Fruit fly (Drosophila melanogaster): ENCODE data around the gene Aos1.
A peak's percentile ranks its signal among the peaks of the same experiment; 100 is the strongest.

Aos1 gene

DNA sequence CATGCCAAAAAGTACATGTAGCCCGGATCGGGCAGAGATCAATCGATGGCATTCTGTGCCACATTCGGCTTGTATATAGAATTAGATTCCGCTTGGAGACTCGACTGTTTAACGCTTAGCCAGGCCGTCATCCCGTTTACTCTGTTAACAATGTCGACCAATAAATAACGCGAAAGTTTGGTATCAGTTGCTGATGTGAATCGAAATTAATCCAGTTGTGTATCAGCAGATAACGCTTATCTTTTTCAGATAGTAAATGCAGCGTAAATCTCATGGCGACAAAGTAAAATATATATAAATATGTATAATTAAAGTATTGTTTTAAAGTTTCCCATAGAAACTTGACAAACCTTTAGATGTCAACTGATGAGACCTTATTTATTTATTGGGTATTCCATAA lies 22.2 kb downstream of the Aos1 start:
- no peak for TF ChIP-seq CG17801 (GFP tag; optimal IDR thresholded peaks at IDR 0.05; ENCODE audit: partially characterized antibody)

DNA sequence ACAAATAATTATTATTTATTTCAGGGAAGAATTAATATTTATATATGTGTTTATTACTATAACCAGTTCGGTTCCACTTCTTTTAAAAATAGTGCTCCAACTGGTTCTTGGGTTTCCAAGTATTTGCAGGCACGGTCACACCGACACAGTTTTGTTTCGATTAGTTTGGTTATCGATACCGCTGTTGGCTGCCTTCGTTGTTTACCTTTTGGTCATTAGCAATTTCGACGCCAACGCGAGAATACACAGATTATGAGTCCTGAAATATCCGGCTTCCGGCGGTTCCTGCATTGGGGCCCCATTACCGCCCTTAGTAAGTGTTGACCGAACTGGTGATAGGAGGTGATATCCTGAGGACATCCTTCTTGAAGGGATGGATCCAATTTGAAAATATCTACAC lies 25.5 kb downstream of the Aos1 start, which contains the start of gene CG5196:
TSS of gene CG5196 (plus strand) at position 157 of the 400 bp plus-strand sequence.
- TF ChIP-seq CG17801 (GFP tag; optimal IDR thresholded peaks at IDR 0.05; ENCODE audit: partially characterized antibody), result peak; percentile 25

DNA sequence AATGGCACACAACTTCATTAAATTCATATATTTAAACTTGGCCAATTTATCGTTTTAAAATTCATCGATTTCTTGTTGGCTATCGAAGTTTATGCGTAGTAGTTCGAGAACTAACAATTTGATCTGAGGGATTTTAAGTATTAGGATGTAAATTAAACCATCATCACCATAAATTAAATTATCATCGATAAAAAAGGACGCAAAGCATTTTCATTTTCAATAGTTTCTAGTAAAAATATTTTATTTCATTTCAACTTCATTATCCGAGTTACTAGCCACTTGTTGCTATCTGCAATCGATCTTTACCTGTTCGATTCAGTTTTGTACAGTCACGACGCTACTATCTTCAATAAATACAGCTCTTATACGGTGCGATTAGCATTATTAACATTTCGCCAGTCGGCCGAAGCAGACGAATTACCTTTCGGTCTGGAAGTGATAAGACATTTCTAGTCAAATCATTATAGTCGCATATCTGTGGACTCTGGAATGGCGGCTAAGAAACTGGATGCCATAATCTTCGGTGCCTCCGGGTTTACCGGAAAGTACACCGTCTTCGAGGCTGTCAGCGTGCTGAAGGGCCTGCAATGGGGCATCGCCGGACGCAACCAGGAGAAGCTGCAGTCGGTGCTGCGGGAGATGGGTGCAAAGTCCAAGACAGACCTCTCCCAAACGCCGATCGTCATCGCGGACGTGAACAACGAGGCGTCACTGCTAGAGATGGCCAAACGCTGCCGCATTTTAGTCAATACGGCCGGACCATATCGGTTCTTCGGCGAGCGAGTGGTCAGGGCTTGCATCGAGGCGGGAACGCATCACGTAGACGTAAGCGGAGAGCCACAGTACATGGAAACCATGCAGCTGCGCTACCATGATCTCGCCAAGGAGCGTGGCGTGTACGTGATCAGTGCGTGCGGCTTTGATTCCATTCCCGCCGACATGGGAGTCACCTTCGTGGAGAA lies 27.1 kb downstream of the Aos1 start, which contains the start of gene CG5167:
TSS of gene CG5167 (plus strand) at position 298 of the 962 bp plus-strand sequence.
- TF ChIP-seq CG17801 (GFP tag; optimal IDR thresholded peaks at IDR 0.05; ENCODE audit: partially characterized antibody), result peak; percentile 75

DNA sequence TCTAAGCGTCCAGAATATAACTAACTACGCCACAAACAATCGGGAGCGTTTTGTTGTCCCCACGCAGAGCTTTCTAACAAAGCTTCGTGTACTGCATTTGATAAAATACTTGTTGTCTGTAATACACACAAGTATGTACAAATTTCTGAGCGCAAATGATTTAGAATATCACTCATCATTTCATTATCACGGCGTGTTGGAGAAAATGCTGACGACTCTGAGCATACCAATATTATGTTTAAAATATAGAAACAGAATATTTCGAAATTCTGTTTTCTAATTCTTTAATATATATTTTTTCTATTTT lies 27.7 kb downstream of the Aos1 start, which contains the start of gene Cyp9f2:
TSS of gene Cyp9f2 (minus strand) at position 101 of the 307 bp plus-strand sequence.
- TF ChIP-seq CG17801 (GFP tag; optimal IDR thresholded peaks at IDR 0.05; ENCODE audit: partially characterized antibody), result no peak

DNA sequence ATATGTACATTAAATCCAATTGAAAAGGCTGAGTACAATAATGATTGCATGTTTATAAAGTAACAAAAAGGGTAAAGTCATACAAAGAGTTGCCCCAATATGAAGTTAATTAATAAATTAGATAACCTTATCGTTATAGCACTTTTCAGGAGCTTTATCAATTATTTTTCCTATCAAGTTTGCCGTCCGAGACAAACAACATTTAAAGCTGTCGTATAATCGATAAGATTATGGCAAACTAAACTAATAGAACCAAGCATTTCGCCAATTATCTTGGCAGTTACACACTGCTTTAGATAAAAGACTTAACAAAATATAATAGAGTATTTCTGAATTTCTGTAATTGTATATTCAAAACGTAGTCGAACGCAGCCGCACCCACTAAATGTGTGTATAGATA lies 28.5 kb downstream of the Aos1 start:
- no peak for TF ChIP-seq CG17801 (GFP tag; optimal IDR thresholded peaks at IDR 0.05; ENCODE audit: partially characterized antibody)

DNA sequence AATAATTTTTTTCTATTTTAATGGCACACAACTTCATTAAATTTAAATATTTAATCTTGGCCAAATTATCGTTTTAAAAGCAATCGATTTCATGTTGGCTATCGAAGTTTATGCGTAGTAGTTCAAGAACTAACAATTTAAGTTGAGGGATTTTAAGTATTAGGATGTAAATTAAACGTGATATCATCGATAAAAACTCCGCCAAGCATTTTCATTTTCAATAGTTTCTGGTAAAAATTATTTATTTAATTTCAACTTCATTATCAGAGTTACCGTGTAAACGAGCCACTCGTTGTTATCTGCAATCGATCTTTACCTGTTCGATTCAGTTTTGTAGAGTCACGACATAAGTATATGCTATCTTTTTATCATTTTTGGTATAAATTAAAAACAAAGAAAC lies 30.7 kb downstream of the Aos1 start:
- peak; percentile 100 for TF ChIP-seq CG17801 (GFP tag; optimal IDR thresholded peaks at IDR 0.05; ENCODE audit: partially characterized antibody)

DNA sequence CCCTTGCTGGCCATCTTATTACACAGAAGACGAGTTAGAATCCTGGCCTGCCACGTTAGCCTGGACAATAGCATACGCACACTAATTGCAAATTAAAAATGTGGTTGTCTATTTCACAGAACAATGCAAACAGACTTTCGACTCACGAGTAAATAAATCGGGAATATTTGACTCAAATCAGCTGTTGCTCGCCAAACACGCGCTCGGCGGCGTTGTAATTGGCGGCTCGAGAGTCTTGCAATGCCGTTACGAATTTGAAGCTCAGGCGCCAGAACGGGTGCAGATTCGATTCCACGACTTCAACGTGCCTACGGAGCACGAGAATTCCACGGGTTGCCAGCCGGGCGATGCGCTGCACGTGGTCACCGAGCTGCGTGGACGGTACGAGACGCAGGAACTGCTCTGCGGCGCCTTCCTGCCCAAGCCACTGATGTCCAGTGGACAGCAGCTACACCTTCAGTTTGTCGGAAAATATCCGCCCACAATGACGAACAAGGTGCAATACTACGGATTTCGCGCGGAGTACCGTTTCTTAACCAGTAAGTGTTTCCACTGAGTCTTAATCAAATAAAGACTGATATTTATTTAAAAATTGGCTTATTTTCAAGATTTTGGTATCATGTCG lies 31.8 kb downstream of the Aos1 start, which contains the start of gene DNAlig3:
TSS of gene DNAlig3 (minus strand) at position 168 of the 625 bp plus-strand sequence.
- TF ChIP-seq CG17801 (GFP tag; optimal IDR thresholded peaks at IDR 0.05; ENCODE audit: partially characterized antibody), result peak; percentile 67

DNA sequence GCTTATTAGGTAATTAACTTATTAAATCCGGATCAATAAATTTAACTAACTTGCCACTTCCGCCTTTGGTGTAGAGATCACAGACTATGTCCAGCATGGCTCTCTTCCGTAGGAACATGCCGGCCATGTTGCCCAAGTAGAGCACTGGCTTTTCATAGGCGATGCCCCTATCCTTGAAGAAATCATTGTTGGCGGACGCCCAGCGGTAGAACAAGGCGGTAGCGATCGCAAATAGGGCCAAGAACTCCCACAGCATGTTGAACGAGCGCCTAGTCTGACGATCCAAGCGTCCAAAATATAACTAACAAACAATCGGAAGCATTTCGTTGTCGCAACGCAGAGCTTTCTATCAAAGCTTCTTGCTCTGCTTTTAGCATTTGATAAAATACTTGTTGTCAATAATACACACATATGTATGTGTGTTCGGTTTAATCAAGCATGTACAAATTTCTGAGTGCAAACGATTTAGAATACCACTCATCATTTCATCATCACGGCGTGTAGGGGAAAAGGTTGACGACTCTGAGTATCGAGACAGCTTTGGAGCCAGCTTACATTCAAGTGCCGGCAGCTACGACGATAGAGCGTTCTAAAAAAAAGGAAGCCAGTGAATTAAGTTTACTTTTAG lies 34.9 kb downstream of the Aos1 start, which contains the start of gene Cyp9f3:
TSS of gene Cyp9f3 (minus strand) at position 310 of the 628 bp plus-strand sequence.
- TF ChIP-seq CG17801 (GFP tag; optimal IDR thresholded peaks at IDR 0.05; ENCODE audit: partially characterized antibody), result no peak

DNA sequence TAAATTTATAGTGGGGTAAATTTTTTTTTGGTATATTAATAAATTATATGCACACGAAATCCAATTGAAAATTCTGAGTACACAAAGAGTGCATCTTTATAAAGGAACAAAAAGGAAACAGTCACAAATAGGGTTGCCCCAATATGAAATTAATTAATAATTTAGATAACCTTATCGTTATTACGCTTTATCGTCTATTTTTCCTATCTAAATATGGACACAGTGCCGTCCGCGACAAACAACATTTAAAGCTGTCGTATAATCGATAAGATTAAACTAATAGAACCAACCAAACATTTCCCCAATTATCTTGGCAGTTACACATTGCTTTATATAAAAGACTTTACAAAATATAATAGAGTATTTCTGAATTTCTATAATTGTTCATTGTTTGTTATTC lies 35.6 kb downstream of the Aos1 start:
- peak; percentile 19 for TF ChIP-seq CG17801 (GFP tag; optimal IDR thresholded peaks at IDR 0.05; ENCODE audit: partially characterized antibody)

DNA sequence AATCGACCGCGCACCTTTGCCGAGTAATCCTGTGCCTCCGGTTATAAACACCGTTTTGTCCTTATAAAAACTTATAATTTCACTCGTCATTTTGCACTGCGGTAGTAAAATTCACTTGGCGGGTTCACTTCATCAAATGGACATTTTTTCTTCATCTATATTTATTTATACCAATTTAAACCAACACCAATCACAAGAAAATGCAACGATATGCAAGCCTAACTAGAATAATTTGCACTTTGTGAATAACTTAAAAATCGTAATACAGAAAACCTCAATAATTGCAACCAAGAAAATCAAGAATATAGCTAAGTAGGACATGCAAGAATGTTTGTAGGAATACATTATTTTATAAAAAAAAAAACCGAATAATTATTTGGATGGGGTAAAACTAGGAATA lies 37.7 kb downstream of the Aos1 start, which contains the start of the genes CG10096 and CG10097:
TSS of gene CG10096 (minus strand) at position 101 of the 400 bp plus-strand sequence.
TSS of gene CG10097 (minus strand) at position 101 of the 400 bp plus-strand sequence.
- TF ChIP-seq CG17801 (GFP tag; optimal IDR thresholded peaks at IDR 0.05; ENCODE audit: partially characterized antibody), result no peak

DNA sequence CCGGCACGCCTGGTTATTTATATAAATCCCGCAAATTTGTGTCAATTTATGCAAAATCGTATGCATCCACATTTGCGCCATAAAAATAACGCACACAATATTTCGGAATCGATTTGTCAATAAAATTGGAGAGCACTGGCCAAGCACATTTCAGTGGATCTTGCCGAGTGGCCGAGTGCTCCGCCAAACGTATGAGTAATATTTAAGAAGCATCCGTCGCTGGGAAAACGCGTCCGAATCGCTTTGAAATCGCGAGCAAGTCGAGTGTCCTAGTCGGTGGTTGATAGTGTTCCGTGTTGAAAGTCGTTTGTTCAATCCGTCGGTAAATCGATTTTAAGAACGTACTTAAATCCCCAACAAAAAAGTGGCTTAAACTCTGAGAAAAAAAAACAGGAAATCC lies 46.7 kb downstream of the Aos1 start, which contains the start of gene CG33098:
TSS of gene CG33098 (plus strand) at position 224 of the 400 bp plus-strand sequence.
- TF ChIP-seq CG17801 (GFP tag; optimal IDR thresholded peaks at IDR 0.05; ENCODE audit: partially characterized antibody), result no peak

DNA sequence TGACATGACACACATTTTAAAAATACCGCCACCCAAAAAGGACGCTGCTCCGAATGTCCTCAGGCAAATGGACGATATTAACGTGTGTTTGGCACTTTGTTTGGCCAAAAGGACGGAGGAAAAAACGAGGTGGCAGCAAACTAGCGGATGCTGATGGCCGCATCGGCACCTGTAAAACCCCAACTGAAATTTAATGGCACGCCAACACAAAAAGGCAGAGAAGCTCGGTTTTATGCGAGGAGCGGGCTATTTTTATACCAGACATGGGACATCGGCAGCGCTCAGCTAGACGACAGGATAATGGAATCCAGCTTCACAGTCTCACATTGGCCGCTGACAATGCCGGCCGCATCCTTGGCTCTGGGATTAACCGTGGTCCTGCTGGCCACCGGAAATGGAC lies 47.7 kb downstream of the Aos1 start, which contains the start of gene Sol1:
TSS of gene Sol1 (plus strand) at position 301 of the 400 bp plus-strand sequence.
- TF ChIP-seq CG17801 (GFP tag; optimal IDR thresholded peaks at IDR 0.05; ENCODE audit: partially characterized antibody), result no peak

DNA sequence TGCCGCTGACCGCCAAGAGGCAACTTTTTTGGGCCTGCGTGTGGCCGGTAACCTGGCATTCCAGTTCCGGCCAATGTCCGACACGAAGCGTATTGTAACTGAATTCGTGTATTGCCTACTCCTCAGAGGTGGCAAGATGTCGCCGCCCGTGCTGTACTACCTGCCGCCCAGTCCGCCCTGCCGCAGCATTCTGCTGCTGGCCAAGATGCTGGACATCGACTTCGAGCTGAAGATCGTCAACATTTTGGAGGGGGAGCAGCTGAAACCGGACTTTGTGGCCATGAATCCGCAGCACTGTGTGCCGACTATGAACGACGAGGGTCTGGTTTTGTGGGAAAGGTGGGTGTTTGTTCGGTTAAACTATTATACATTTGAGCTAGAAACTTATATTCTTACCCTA lies 49.3 kb downstream of the Aos1 start:
- TF ChIP-seq CG17801 (GFP tag; optimal IDR thresholded peaks at IDR 0.05; ENCODE audit: partially characterized antibody), result no peak

DNA sequence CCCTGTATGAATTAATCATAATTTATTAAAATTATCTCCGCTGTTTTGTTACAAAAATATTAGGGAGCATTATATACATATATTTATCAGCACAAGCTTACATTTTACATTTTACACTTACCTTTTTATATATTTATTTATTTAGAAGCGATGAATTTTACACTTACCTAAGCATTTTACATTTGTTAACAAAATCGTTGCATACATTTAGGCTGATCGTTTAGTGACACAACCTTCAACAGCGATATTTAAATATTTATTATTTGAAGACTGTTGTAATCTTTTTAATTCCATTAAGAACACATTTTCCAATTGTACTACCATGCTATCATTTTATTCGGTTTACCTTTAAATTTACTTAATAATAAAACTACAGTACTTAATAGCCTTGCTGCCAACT lies 49.8 kb downstream of the Aos1 start:
- TF ChIP-seq CG17801 (GFP tag; optimal IDR thresholded peaks at IDR 0.05; ENCODE audit: partially characterized antibody), result no peak

DNA sequence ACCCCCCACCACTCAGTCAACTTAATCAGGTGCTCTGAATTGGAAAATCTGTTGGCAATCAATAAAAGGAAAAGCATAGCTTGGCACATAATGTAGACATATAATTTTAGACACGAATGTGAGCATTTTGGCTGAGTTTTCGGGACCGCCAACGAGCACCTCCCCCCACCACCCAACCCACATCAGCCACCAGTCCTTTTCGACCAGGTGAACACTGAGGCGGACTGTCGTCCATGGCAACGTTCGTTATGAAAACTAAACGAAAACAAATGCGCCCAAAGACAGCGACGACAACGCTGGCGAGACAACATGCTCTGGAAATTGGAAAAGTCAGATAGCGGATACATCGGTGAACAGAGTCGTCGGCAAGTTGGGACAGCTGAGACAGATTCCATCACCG lies 50.6 kb downstream of the Aos1 start, which contains the start of gene GstD11:
TSS of gene GstD11 (plus strand) at position 301 of the 400 bp plus-strand sequence.
- no peak for TF ChIP-seq CG17801 (GFP tag; optimal IDR thresholded peaks at IDR 0.05; ENCODE audit: partially characterized antibody)
